Fruit fly (Drosophila melanogaster): ENCODE measurements around the gene CG33645.
A peak's percentile ranks its signal among the peaks of the same experiment; 100 is the strongest.

CG33645 gene

DNA sequence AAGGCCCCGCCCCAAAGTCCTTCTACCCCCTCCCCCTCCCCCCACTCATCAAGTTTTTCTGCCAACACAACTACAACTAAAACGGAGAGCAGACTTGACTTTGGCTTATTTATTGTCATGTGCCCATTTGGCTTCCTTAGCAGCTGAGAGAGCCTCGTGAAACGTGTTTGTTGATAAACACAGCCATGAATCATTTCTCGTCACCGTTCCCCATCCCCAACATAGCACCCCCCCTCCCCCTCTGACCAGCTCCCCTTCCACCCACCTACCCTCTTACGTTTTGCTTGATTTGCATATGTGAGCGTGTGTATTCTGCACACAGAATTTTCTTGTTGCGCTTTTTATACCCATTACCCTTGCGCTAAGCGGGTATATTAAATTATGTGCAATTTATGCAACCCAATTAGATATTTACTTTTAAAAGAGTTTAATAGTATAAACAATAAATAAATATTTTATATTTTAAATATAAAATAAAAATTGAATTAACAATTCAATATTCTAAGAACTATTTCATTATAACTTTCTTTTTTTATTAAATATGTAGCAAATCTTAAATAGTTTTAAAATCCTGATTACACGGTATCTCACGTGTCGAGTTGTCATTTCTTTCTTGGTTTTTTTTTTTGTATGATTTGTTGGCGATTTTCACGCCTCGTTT lies 39.3 kb downstream of the CG33645 start (continued):
- peak; percentile 29 for TF ChIP-seq Sox102F (GFP tag; optimal IDR thresholded peaks at IDR 0.05)
- peak; percentile 53 for TF ChIP-seq CoRest (tag; optimal IDR thresholded peaks at IDR 0.05)
- peak; percentile 26 for TF ChIP-seq CG12391 (tag; optimal IDR thresholded peaks at IDR 0.05)
- no peak for TF ChIP-seq Deaf1 (tag; optimal IDR thresholded peaks at IDR 0.05)
- TF ChIP-seq twi (tag; optimal IDR thresholded peaks at IDR 0.05) = no peak
- peak; percentile 7 for TF ChIP-seq kay (GFP tag; optimal IDR thresholded peaks at IDR 0.05)
- no peak for TF ChIP-seq unc-4 (GFP tag; IDR thresholded peaks at IDR 0.05; ENCODE audit: partially characterized antibody)
- TF ChIP-seq CG17361 (GFP tag; IDR thresholded peaks at IDR 0.05) = peak; percentile 73
- peak; percentile 49 for TF ChIP-seq phol (tag; optimal IDR thresholded peaks at IDR 0.05)
- no peak for TF ChIP-seq CG1602 (GFP tag; optimal IDR thresholded peaks at IDR 0.05)
- peak; percentile 86 for TF ChIP-seq crol (GFP tag; IDR thresholded peaks at IDR 0.05)
- peak; percentile 50 for TF ChIP-seq CG6689 (GFP tag; IDR thresholded peaks at IDR 0.05)
- TF ChIP-seq unpg (GFP tag; optimal IDR thresholded peaks at IDR 0.05) = peak; percentile 3
- peak; percentile 55 for TF ChIP-seq dmrt99B (tag; optimal IDR thresholded peaks at IDR 0.05)
- no peak for TF ChIP-seq fru (optimal IDR thresholded peaks at IDR 0.05)
- peak; percentile 5 for TF ChIP-seq CG4424 (GFP tag; optimal IDR thresholded peaks at IDR 0.05)
- TF ChIP-seq E2f1 (GFP tag; IDR thresholded peaks at IDR 0.05) = peak; percentile 19; the same call in 1 of the 2 replicates
- TF ChIP-seq Sox100B (GFP tag; optimal IDR thresholded peaks at IDR 0.05) = peak; percentile 39
- TF ChIP-seq Ssrp (tag; optimal IDR thresholded peaks at IDR 0.05) = peak; percentile 34
- TF ChIP-seq CG6813 (GFP tag; optimal IDR thresholded peaks at IDR 0.05) = no peak
- peak; percentile 69 for TF ChIP-seq D19B (GFP tag; optimal IDR thresholded peaks at IDR 0.05)
- TF ChIP-seq pan (optimal IDR thresholded peaks at IDR 0.05) = no peak
- TF ChIP-seq pan (GFP tag; optimal IDR thresholded peaks at IDR 0.05 in 1 of 2, IDR thresholded peaks at IDR 0.05 in 1 of 2) = peak in 1 of 2 experiments; percentile 20
- peak; percentile 46 for TF ChIP-seq CG18262 (tag; optimal IDR thresholded peaks at IDR 0.05)
- TF ChIP-seq fd3F (GFP tag; optimal IDR thresholded peaks at IDR 0.05) = no peak
- TF ChIP-seq nmo (GFP tag; optimal IDR thresholded peaks at IDR 0.05) = peak; percentile 34
- TF ChIP-seq CG9797 (GFP tag; optimal IDR thresholded peaks at IDR 0.05) = no peak
- TF ChIP-seq Oli (tag; optimal IDR thresholded peaks at IDR 0.05) = peak; percentile 26
- peak; percentile 50 for TF ChIP-seq CG2712 (tag; optimal IDR thresholded peaks at IDR 0.05)
- peak; percentile 47 for TF ChIP-seq vvl (GFP tag; IDR thresholded peaks at IDR 0.05)
- peak; percentile 34 for TF ChIP-seq D19A (tag; optimal IDR thresholded peaks at IDR 0.05)
- peak; percentile 1 for TF ChIP-seq CG3281 (GFP tag; optimal IDR thresholded peaks at IDR 0.05)
- no peak for TF ChIP-seq bowl (GFP tag; IDR thresholded peaks at IDR 0.05)
- peak; percentile 54; the same call in 1 of the 2 replicates for TF ChIP-seq Drgx (GFP tag; IDR thresholded peaks at IDR 0.05)
- TF ChIP-seq lab (GFP tag; optimal IDR thresholded peaks at IDR 0.05) = peak; percentile 4
- peak; percentile 53 for TF ChIP-seq Meics (GFP tag; optimal IDR thresholded peaks at IDR 0.05)
- TF ChIP-seq Xrp1 (GFP tag; IDR thresholded peaks at IDR 0.05) = peak; percentile 14; the same call in 1 of the 2 replicates
- TF ChIP-seq Fer3 (tag; optimal IDR thresholded peaks at IDR 0.05) = peak; percentile 5
- peak; percentile 21 for TF ChIP-seq CG10267 (tag; optimal IDR thresholded peaks at IDR 0.05)
- no peak for TF ChIP-seq CG4854 (GFP tag; optimal IDR thresholded peaks at IDR 0.05)
- no peak for TF ChIP-seq CG1233 (GFP tag; optimal IDR thresholded peaks at IDR 0.05)
- TF ChIP-seq CG2129 (GFP tag; IDR thresholded peaks at IDR 0.05; ENCODE audit: partially characterized antibody) = no peak
- peak; percentile 53 for TF ChIP-seq sqz (GFP tag; optimal IDR thresholded peaks at IDR 0.05)
- TF ChIP-seq CG18599 (GFP tag; optimal IDR thresholded peaks at IDR 0.05) = peak; percentile 21
- TF ChIP-seq CG8388 (GFP tag; optimal IDR thresholded peaks at IDR 0.05) = peak; percentile 29
- peak; percentile 74 for TF ChIP-seq CG2678 (tag; optimal IDR thresholded peaks at IDR 0.05)
- peak in 1 of 2 experiments; percentile 47 for TF ChIP-seq Hr51 (GFP tag; optimal IDR thresholded peaks at IDR 0.05)
- TF ChIP-seq CG15601 (tag; optimal IDR thresholded peaks at IDR 0.05) = peak; percentile 5
- no peak for TF ChIP-seq CG1529 (GFP tag; optimal IDR thresholded peaks at IDR 0.05)
